Fruit fly (Drosophila melanogaster) whole organism, embryonic: Measurements from ENCODE around the gene CG7650.
A peak's percentile ranks its signal among the peaks of the same experiment; 100 is the strongest.

Source experiments
- Asciz ChIP-seq: fragments of 200-800 bp; sonication (Bioruptor generic); optimal IDR thresholded peaks from 2 replicates; lab custom pipeline; 2017; ENCODE audit warnings: missing biosample characterization, mild to moderate bottlenecking, missing genetic modification characterization, missing genetic modification reagents
- CG10321 ChIP-seq: fragments of 200-800 bp; sonication (Bioruptor generic); IDR thresholded peaks from 2 replicates; pipeline ENCODE4 v1.3.6; 2022; ENCODE audit warnings: missing biosample characterization, missing genetic modification characterization
- CG1603 ChIP-seq: fragments of 200-800 bp; sonication (Bioruptor generic); optimal IDR thresholded peaks from 2 replicates; lab custom pipeline; 2019; ENCODE audit warnings: missing biosample characterization, mild to moderate bottlenecking, missing genetic modification characterization, moderate library complexity
- CG2678 ChIP-seq: fragments of 200-800 bp; sonication (Bioruptor generic); optimal IDR thresholded peaks from 3 replicates; lab custom pipeline; 2019; ENCODE audit warnings: missing biosample characterization, mild to moderate bottlenecking, missing genetic modification characterization, moderate library complexity
- CG33557 ChIP-seq: fragments of 200-800 bp; sonication (Bioruptor generic); optimal IDR thresholded peaks from 2 replicates; lab custom pipeline; 2019; ENCODE audit warnings: missing biosample characterization, mild to moderate bottlenecking, missing genetic modification characterization, moderate library complexity
- CG34376 ChIP-seq: fragments of 200-800 bp; sonication (Bioruptor generic); optimal IDR thresholded peaks from 2 replicates; lab custom pipeline; 2018; ENCODE audit warnings: missing biosample characterization, mild to moderate bottlenecking, missing genetic modification characterization
- CG3726 ChIP-seq: fragments of 200-800 bp; sonication (Bioruptor generic); IDR thresholded peaks from 3 replicates; pipeline ENCODE4, ENCODE4 v1.3.6; 2022; ENCODE audit warnings: missing biosample characterization, missing genetic modification characterization
- CG4328 ChIP-seq: fragments of 200-800 bp; sonication (Bioruptor generic); optimal IDR thresholded peaks from 3 replicates; lab custom pipeline; 2017; ENCODE audit warnings: missing biosample characterization, missing genetic modification reagents, missing genetic modification characterization
- CG4707 ChIP-seq: fragments of 200-800 bp; sonication (Bioruptor generic); optimal IDR thresholded peaks from 2 replicates; lab custom pipeline; 2018; ENCODE audit warnings: missing biosample characterization, mild to moderate bottlenecking, missing genetic modification characterization, moderate library complexity
- CG7839 ChIP-seq: fragments of 200-800 bp; sonication (Bioruptor generic); optimal IDR thresholded peaks from 3 replicates; lab custom pipeline; 2018; ENCODE audit warnings: missing biosample characterization, mild to moderate bottlenecking, missing genetic modification characterization, moderate library complexity
- Camta ChIP-seq: fragments of 200-800 bp; sonication (Bioruptor generic); optimal IDR thresholded peaks from 2 replicates; lab custom pipeline; 2016; ENCODE audit warnings: missing biosample characterization, missing genetic modification characterization
- D ChIP-seq, 2 experiments: fragments of 200-800 bp in 1 of 2; fragments of >200 bp in 1 of 2; sonication (Bioruptor generic) in 1 of 2; optimal IDR thresholded peaks; 2 replicates in 1 of 2; 3 replicates in 1 of 2; lab custom pipeline; 2017; ENCODE audit warnings: mild to moderate bottlenecking in 1 of 2, missing biosample characterization in 1 of 2, missing genetic modification characterization in 1 of 2, missing genetic modification reagents in 1 of 2
- E2f1 ChIP-seq: fragments of 200-800 bp; sonication (Bioruptor generic); IDR thresholded peaks from 2 replicates; pipeline ENCODE4 v1.3.6; 2022; ENCODE audit warnings: missing biosample characterization, missing genetic modification characterization
- Hey ChIP-seq: fragments of 200-800 bp; sonication (Bioruptor generic); optimal IDR thresholded peaks from 3 replicates; lab custom pipeline; 2018; ENCODE audit warnings: missing biosample characterization, mild to moderate bottlenecking, missing genetic modification characterization
- Med ChIP-seq: fragments of 200-800 bp; sonication (Bioruptor generic); peaks from one replicate; lab custom pipeline; 2016; ENCODE audit warnings: missing biosample characterization, missing genetic modification characterization, mild to moderate bottlenecking, inconsistent platforms, moderate library complexity
- Pdp1 ChIP-seq, 2 experiments: fragments of 200-800 bp; sonication (Bioruptor generic); optimal IDR thresholded peaks; 3 replicates each; lab custom pipeline; 2016; ENCODE audit warnings: missing biosample characterization in 2 of 2, missing genetic modification characterization in 2 of 2, mild to moderate bottlenecking in 1 of 2, moderate library complexity in 1 of 2
- Sox100B ChIP-seq: fragments of 200-800 bp; sonication (Bioruptor generic); optimal IDR thresholded peaks from 3 replicates; lab custom pipeline; 2018; ENCODE audit warnings: missing biosample characterization, mild to moderate bottlenecking, missing genetic modification characterization
- Xrp1 ChIP-seq: fragments of 200-800 bp; sonication (Bioruptor generic); IDR thresholded peaks from 2 replicates; pipeline ENCODE4 v1.3.6; 2022; ENCODE audit warnings: missing biosample characterization, missing genetic modification characterization
- ara ChIP-seq: fragments of 200-800 bp; sonication (Bioruptor generic); IDR thresholded peaks from 2 replicates; pipeline ENCODE4 v1.3.6; 2022; ENCODE audit warnings: missing biosample characterization, missing genetic modification characterization
- bowl ChIP-seq: fragments of 200-800 bp; sonication (Bioruptor generic); IDR thresholded peaks from 2 replicates; pipeline ENCODE4 v1.3.6; 2022; ENCODE audit warnings: missing biosample characterization, missing genetic modification characterization
- bsh ChIP-seq, 2 experiments: fragments of 200-800 bp; sonication (Bioruptor generic); optimal IDR thresholded peaks; 2 replicates each; lab custom pipeline; 2017 to 2018; ENCODE audit warnings: mild to moderate bottlenecking in 2 of 2, missing biosample characterization in 2 of 2, missing genetic modification characterization in 2 of 2, moderate library complexity in 1 of 2
- chinmo ChIP-seq: fragments of 200-800 bp; sonication (Bioruptor generic); IDR thresholded peaks from 4 replicates; pipeline ENCODE4 v1.3.6; 2022; ENCODE audit warnings: missing biosample characterization, missing genetic modification characterization; ENCODE audit not compliant: partially characterized antibody
- cwo ChIP-seq: fragments of 200-800 bp; sonication (Bioruptor generic); optimal IDR thresholded peaks from 3 replicates; lab custom pipeline; 2017; ENCODE audit warnings: missing biosample characterization, missing genetic modification characterization, mild to moderate bottlenecking, moderate library complexity, missing genetic modification reagents
- dmrt11E ChIP-seq: fragments of 200-800 bp; sonication (Bioruptor generic); optimal IDR thresholded peaks from 3 replicates; lab custom pipeline; 2018; ENCODE audit warnings: missing biosample characterization, mild to moderate bottlenecking, missing genetic modification characterization, moderate library complexity
- exex ChIP-seq: fragments of 200-800 bp; sonication (Bioruptor generic); optimal IDR thresholded peaks from 4 replicates; lab custom pipeline; 2018; ENCODE audit warnings: missing biosample characterization, mild to moderate bottlenecking, missing genetic modification characterization, moderate library complexity
- grn ChIP-seq: fragments of 200-800 bp; sonication (Bioruptor generic); optimal IDR thresholded peaks from 3 replicates; lab custom pipeline; 2017; ENCODE audit warnings: missing biosample characterization, missing genetic modification characterization
- her ChIP-seq: fragments of 200-800 bp; sonication (Bioruptor generic); optimal IDR thresholded peaks from 2 replicates; lab custom pipeline; 2016; ENCODE audit warnings: missing biosample characterization, missing genetic modification characterization
- lab ChIP-seq: fragments of 200-800 bp; sonication (Bioruptor generic); optimal IDR thresholded peaks from 3 replicates; lab custom pipeline; 2017; ENCODE audit warnings: missing biosample characterization, missing genetic modification characterization, mild to moderate bottlenecking, moderate library complexity, missing genetic modification reagents
- lola ChIP-seq, 3 experiments: fragments of >200 bp in 2 of 3; fragments of 200-800 bp in 1 of 3; sonication (Bioruptor generic) in 1 of 3; optimal IDR thresholded peaks; 2 replicates each; lab custom pipeline; 2017 to 2019; ENCODE audit warnings: missing biosample characterization in 3 of 3, missing genetic modification characterization in 3 of 3, mild to moderate bottlenecking in 1 of 3, moderate library complexity in 1 of 3
- mirr ChIP-seq: fragments of 200-800 bp; sonication (Bioruptor generic); optimal IDR thresholded peaks from 3 replicates; lab custom pipeline; 2018; ENCODE audit warnings: missing biosample characterization, mild to moderate bottlenecking, missing genetic modification characterization
- ranshi ChIP-seq: fragments of 200-800 bp; sonication (Bioruptor generic); IDR thresholded peaks from 2 replicates; pipeline ENCODE4 v1.3.6; 2022; ENCODE audit warnings: missing biosample characterization, missing genetic modification characterization
- sc ChIP-seq, 3 experiments: fragments of >200 bp in 2 of 3; fragments of 200-800 bp in 1 of 3; sonication (Bioruptor generic) in 1 of 3; optimal IDR thresholded peaks; 2 replicates in 2 of 3; 3 replicates in 1 of 3; lab custom pipeline; 2017; ENCODE audit warnings: mild to moderate bottlenecking in 1 of 3, missing biosample characterization in 1 of 3, missing genetic modification characterization in 1 of 3, missing genetic modification reagents in 1 of 3
- sens ChIP-seq: fragments of 200-800 bp; sonication (Bioruptor generic); peaks from one replicate; lab custom pipeline; 2016; ENCODE audit warnings: missing biosample characterization, missing genetic modification characterization
- sim ChIP-seq: fragments of 200-800 bp; sonication (Bioruptor generic); IDR thresholded peaks from 2 replicates; pipeline ENCODE4 v1.3.6; 2022; ENCODE audit warnings: missing biosample characterization, missing genetic modification characterization
- sug ChIP-seq: fragments of 200-800 bp; optimal IDR thresholded peaks from 2 replicates; lab custom pipeline; 2019; ENCODE audit warnings: missing biosample characterization, mild to moderate bottlenecking, missing genetic modification characterization, moderate library complexity
- vnd ChIP-seq: fragments of 200-800 bp; sonication (Bioruptor generic); IDR thresholded peaks from 3 replicates; pipeline ENCODE4 v1.3.6; 2022; ENCODE audit warnings: missing biosample characterization, missing genetic modification characterization; ENCODE audit not compliant: partially characterized antibody

The CG7650 gene

DNA sequence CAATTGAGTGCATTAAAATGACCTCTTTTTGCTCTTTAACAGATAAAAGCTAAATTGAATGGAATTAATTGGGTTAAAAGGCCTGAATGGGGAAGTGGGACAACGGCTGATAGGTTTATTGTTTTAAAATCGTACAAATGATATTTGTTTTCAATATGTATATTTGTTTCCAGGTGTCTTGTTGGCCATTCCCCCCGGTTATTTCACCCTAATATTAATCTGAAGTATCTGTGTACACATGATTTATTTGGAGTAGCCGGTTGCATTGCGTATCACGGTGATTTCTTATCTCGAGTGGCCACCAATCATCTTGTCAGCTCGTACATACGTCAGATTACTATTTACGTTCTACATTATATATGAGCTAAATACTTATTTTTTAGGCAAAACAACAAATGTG is 26.2 kb upstream of the CG7650 start:
- TF ChIP-seq lab (GFP tag; lab: Kevin White, UChicago) (peak; percentile 29), chinmo (GFP tag; lab: Robert Waterston, UW) (peak; percentile 65; the same call in 2 of the 4 replicates), CG4707 (no peak), ranshi (GFP tag; lab: Robert Waterston, UW) (no peak), dmrt11E (peak; percentile 16), CG2678 (tag; lab: Kevin White, UChicago) (peak; percentile 5), CG1603 (tag; lab: Kevin White, UChicago) (peak; percentile 20), Camta (GFP tag; lab: Kevin White, UChicago) (peak; percentile 9), bsh (GFP tag; optimal IDR thresholded peaks at IDR 0.05; lab: Kevin White, UChicago) (peak in 1 of 2 experiments; percentile 15), CG3726 (GFP tag; lab: Robert Waterston, UW) (no peak), bowl (GFP tag; lab: Robert Waterston, UW) (no peak), CG33557 (peak; percentile 2), ara (GFP tag; lab: Robert Waterston, UW) (peak; percentile 50; the same call in 1 of the 2 replicates), D (optimal IDR thresholded peaks at IDR 0.05; lab: Kevin White, UChicago) (no peak), D (GFP tag; optimal IDR thresholded peaks at IDR 0.05; lab: Kevin White, UChicago) (no peak), CG34376 (GFP tag; lab: Kevin White, UChicago) (peak; percentile 45), grn (GFP tag; lab: Kevin White, UChicago) (peak; percentile 81), Pdp1 (GFP tag; optimal IDR thresholded peaks at IDR 0.05; lab: Kevin White, UChicago) (peak in 1 of 2 experiments; percentile 14), E2f1 (GFP tag; lab: Robert Waterston, UW) (no peak), Hey (tag; lab: Kevin White, UChicago) (peak; percentile 9), CG10321 (GFP tag; lab: Robert Waterston, UW) (0 out of 2 replicates have a peak, but pooled peaks have one; percentile 21), sens (GFP tag; lab: Kevin White, UChicago) (peak; percentile 60), mirr (GFP tag; lab: Kevin White, UChicago) (peak; percentile 39), CG7839 (tag; lab: Kevin White, UChicago) (no peak), Med (GFP tag; lab: Kevin White, UChicago) (peak; percentile 67), vnd (peak; percentile 58; the same call in 2 of the 3 replicates), exex (tag; lab: Kevin White, UChicago) (peak; percentile 84), sc (optimal IDR thresholded peaks at IDR 0.05; lab: Kevin White, UChicago) (no peak), sc (GFP tag; optimal IDR thresholded peaks at IDR 0.05; lab: Kevin White, UChicago) (peak; percentile 28), sug (tag; lab: Kevin White, UChicago) (peak; percentile 65), Asciz (GFP tag; lab: Kevin White, UChicago) (peak; percentile 3), sim (GFP tag; lab: Robert Waterston, UW) (0 out of 2 replicates have a peak, but pooled peaks have one; percentile 10), cwo (GFP tag; lab: Kevin White, UChicago) (peak; percentile 30), CG4328 (GFP tag; lab: Kevin White, UChicago) (no peak), her (GFP tag; lab: Kevin White, UChicago) (no peak), lola (GFP tag; optimal IDR thresholded peaks at IDR 0.05; lab: Kevin White, UChicago) (no peak), Xrp1 (GFP tag; lab: Robert Waterston, UW) (0 out of 2 replicates have a peak, but pooled peaks have one; percentile 21), Sox100B (GFP tag; lab: Kevin White, UChicago) (no peak)
